Fruit fly (Drosophila melanogaster): Measurements from ENCODE around the gene hiw.

Gene hiw

dm6 chrX:15070811-15071479 lies 7.7 kb upstream of the hiw start (continued):
- TF ChIP-seq Rfx (GFP tag; IDR thresholded peaks at IDR 0.05) (peak; percentile 28; the same call in 1 of the 2 replicates), schlank (tag; optimal IDR thresholded peaks at IDR 0.05) (no peak), nau (GFP tag; optimal IDR thresholded peaks at IDR 0.05) (no peak), Hmr (GFP tag; optimal IDR thresholded peaks at IDR 0.05) (peak; percentile 3), ERR (GFP tag; optimal IDR thresholded peaks at IDR 0.05) (no peak), CG16863 (GFP tag; optimal IDR thresholded peaks at IDR 0.05) (no peak), CG34224 (GFP tag; IDR thresholded peaks at IDR 0.05; ENCODE audit: partially characterized antibody) (no peak), CG4707 (GFP tag; optimal IDR thresholded peaks at IDR 0.05) (no peak), gce (GFP tag; IDR thresholded peaks at IDR 0.05) (no peak), CG11456 (GFP tag; IDR thresholded peaks at IDR 0.05) (no peak), bsh (GFP tag; optimal IDR thresholded peaks at IDR 0.05) (peak in 1 of 2 experiments; percentile 0), CG6854 (GFP tag; optimal IDR thresholded peaks at IDR 0.05) (no peak), CG10543 (GFP tag; optimal IDR thresholded peaks at IDR 0.05) (peak; percentile 18), NFAT (GFP tag; IDR thresholded peaks at IDR 0.05) (no peak), chinmo (GFP tag; IDR thresholded peaks at IDR 0.05; ENCODE audit: partially characterized antibody) (peak; percentile 82; the same call in 1 of the 4 replicates), grau (tag; optimal IDR thresholded peaks at IDR 0.05) (peak; percentile 12), CG34376 (GFP tag; optimal IDR thresholded peaks at IDR 0.05) (peak; percentile 31), CG11696 (GFP tag; IDR thresholded peaks at IDR 0.05) (peak; percentile 34; the same call in 1 of the 2 replicates), CG2129 (GFP tag; IDR thresholded peaks at IDR 0.05; ENCODE audit: partially characterized antibody) (no peak), grn (GFP tag; optimal IDR thresholded peaks at IDR 0.05) (peak; percentile 62), sob (GFP tag; IDR thresholded peaks at IDR 0.05) (peak; percentile 49; the same call in 1 of the 2 replicates), z (GFP tag; IDR thresholded peaks at IDR 0.05) (no peak)

dm6 chrX:15070137-15070536 lies 6.9 kb upstream of the hiw start:
- TF ChIP-seq oc (tag; optimal IDR thresholded peaks at IDR 0.05) (no peak), CG14667 (GFP tag; IDR thresholded peaks at IDR 0.05) (no peak), sim (GFP tag; IDR thresholded peaks at IDR 0.05) (no peak), en (GFP tag; optimal IDR thresholded peaks at IDR 0.05) (no peak), pb (GFP tag; optimal IDR thresholded peaks at IDR 0.05) (no peak), rib (GFP tag; IDR thresholded peaks at IDR 0.05) (no peak), row (GFP tag; IDR thresholded peaks at IDR 0.05) (peak; percentile 32; the same call in 1 of the 3 replicates), lilli (GFP tag; optimal IDR thresholded peaks at IDR 0.05) (no peak), CG11504 (tag; optimal IDR thresholded peaks at IDR 0.05) (peak; percentile 1), Taf1 (GFP tag; IDR thresholded peaks at IDR 0.05) (no peak), Nf-YB (GFP tag; optimal IDR thresholded peaks at IDR 0.05) (no peak), tgo (GFP tag; IDR thresholded peaks at IDR 0.05) (no peak), nom (GFP tag; optimal IDR thresholded peaks at IDR 0.05) (no peak), HLH4C (GFP tag; IDR thresholded peaks at IDR 0.05; ENCODE audit: partially characterized antibody) (no peak), CG11456 (GFP tag; IDR thresholded peaks at IDR 0.05) (no peak), Side (GFP tag; optimal IDR thresholded peaks at IDR 0.05) (no peak), CG9932 (GFP tag; IDR thresholded peaks at IDR 0.05) (no peak), crol (GFP tag; IDR thresholded peaks at IDR 0.05) (no peak), CG4820 (GFP tag; optimal IDR thresholded peaks at IDR 0.05) (no peak), CG10147 (GFP tag; optimal IDR thresholded peaks at IDR 0.05) (no peak), lov (optimal IDR thresholded peaks at IDR 0.05) (no peak), lov (GFP tag; IDR thresholded peaks at IDR 0.05) (no peak), sc (optimal IDR thresholded peaks at IDR 0.05) (no peak), sc (GFP tag; optimal IDR thresholded peaks at IDR 0.05) (no peak), gcm (GFP tag; optimal IDR thresholded peaks at IDR 0.05) (no peak), Ssrp (tag; optimal IDR thresholded peaks at IDR 0.05) (no peak), Med (GFP tag) (peak; percentile 30), Drgx (GFP tag; IDR thresholded peaks at IDR 0.05) (no peak), CG8478 (optimal IDR thresholded peaks at IDR 0.05) (no peak), CG13424 (tag; optimal IDR thresholded peaks at IDR 0.05) (no peak), Ets65A (GFP tag) (peak; percentile 23)
